Fruit fly (Drosophila melanogaster) whole organism, prepupa: ENCODE data around the gene CG13071.

Experiments
- Blimp-1 ChIP-seq: fragments of 200-800 bp; sonication (Bioruptor generic); optimal IDR thresholded peaks from 3 replicates; lab custom pipeline; 2017; ENCODE audit warnings: missing biosample characterization, missing genetic modification characterization, mild to moderate bottlenecking, moderate library complexity, missing genetic modification reagents
- CG11762 ChIP-seq: fragments of 200-800 bp; sonication (Bioruptor generic); optimal IDR thresholded peaks from 3 replicates; lab custom pipeline; 2016; ENCODE audit warnings: missing biosample characterization, missing genetic modification characterization; ENCODE audit not compliant: insufficient read depth
- CG11902 ChIP-seq: fragments of 200-800 bp; sonication (Bioruptor generic); optimal IDR thresholded peaks from 3 replicates; lab custom pipeline; 2016; ENCODE audit warnings: missing biosample characterization, missing genetic modification characterization
- CG1621 ChIP-seq: fragments of 200-800 bp; sonication (Bioruptor generic); optimal IDR thresholded peaks from 3 replicates; lab custom pipeline; 2018; ENCODE audit warnings: missing biosample characterization, mild to moderate bottlenecking, missing genetic modification characterization
- CG16779 ChIP-seq: fragments of 200-800 bp; sonication (Bioruptor generic); optimal IDR thresholded peaks from 3 replicates; lab custom pipeline; 2017; ENCODE audit warnings: missing biosample characterization, mild to moderate bottlenecking, missing genetic modification characterization
- CG3032 ChIP-seq: fragments of 200-800 bp; optimal IDR thresholded peaks from 2 replicates; lab custom pipeline; 2019; ENCODE audit warnings: missing biosample characterization, mild to moderate bottlenecking, missing genetic modification characterization, moderate library complexity
- CG31627 ChIP-seq: fragments of 200-800 bp; sonication (Bioruptor generic); optimal IDR thresholded peaks from 3 replicates; lab custom pipeline; 2016; ENCODE audit warnings: missing biosample characterization, missing genetic modification characterization
- CG34406 ChIP-seq: fragments of 200-800 bp; sonication (Bioruptor generic); optimal IDR thresholded peaks from 3 replicates; lab custom pipeline; 2016; ENCODE audit warnings: missing biosample characterization, missing genetic modification characterization
- CG3919 ChIP-seq: fragments of 200-800 bp; sonication (Bioruptor generic); optimal IDR thresholded peaks from 3 replicates; lab custom pipeline; 2016; ENCODE audit warnings: missing biosample characterization, missing genetic modification characterization
- CG4318 ChIP-seq: fragments of 200-800 bp; sonication (Bioruptor generic); optimal IDR thresholded peaks from 3 replicates; lab custom pipeline; 2017; ENCODE audit warnings: missing biosample characterization, mild to moderate bottlenecking, missing genetic modification characterization
- CG6276 ChIP-seq: fragments of 200-800 bp; sonication (Bioruptor generic); optimal IDR thresholded peaks from 2 replicates; lab custom pipeline; 2017; ENCODE audit warnings: missing biosample characterization, mild to moderate bottlenecking, missing genetic modification characterization
- CG6792 ChIP-seq: fragments of 200-800 bp; sonication (Bioruptor generic); optimal IDR thresholded peaks from 3 replicates; lab custom pipeline; 2016; ENCODE audit warnings: missing biosample characterization, missing genetic modification characterization
- CG6808 ChIP-seq: fragments of 200-800 bp; sonication (Bioruptor generic); optimal IDR thresholded peaks from 3 replicates; lab custom pipeline; 2017; ENCODE audit warnings: missing biosample characterization, missing genetic modification characterization, mild to moderate bottlenecking, moderate library complexity, missing genetic modification reagents
- CG7368 ChIP-seq: fragments of 200-800 bp; sonication (Bioruptor generic); optimal IDR thresholded peaks from 3 replicates; lab custom pipeline; 2016; ENCODE audit warnings: missing biosample characterization, missing genetic modification characterization
- CG8119 ChIP-seq: fragments of 200-800 bp; sonication (Bioruptor generic); IDR thresholded peaks from 3 replicates; pipeline ENCODE4 v1.3.6; 2022; ENCODE audit warnings: missing biosample characterization, missing genetic modification characterization
- CG8319 ChIP-seq: fragments of 200-800 bp; sonication (Bioruptor generic); optimal IDR thresholded peaks from 3 replicates; lab custom pipeline; 2016; ENCODE audit warnings: missing biosample characterization, missing genetic modification characterization
- CG8632 ChIP-seq: fragments of 200-800 bp; sonication (Bioruptor generic); optimal IDR thresholded peaks from 3 replicates; lab custom pipeline; 2016; ENCODE audit warnings: missing biosample characterization, missing genetic modification characterization
- CG9139 ChIP-seq: fragments of 200-800 bp; sonication (Bioruptor generic); optimal IDR thresholded peaks from 3 replicates; lab custom pipeline; 2017; ENCODE audit warnings: missing biosample characterization, mild to moderate bottlenecking, missing genetic modification characterization
- Eip75B ChIP-seq: fragments of 200-800 bp; sonication (Bioruptor generic); optimal IDR thresholded peaks from 3 replicates; lab custom pipeline; 2016; ENCODE audit warnings: missing biosample characterization, missing genetic modification characterization
- Eip78C ChIP-seq: fragments of 200-800 bp; sonication (Bioruptor generic); peaks from one replicate; lab custom pipeline; 2016; ENCODE audit warnings: missing biosample characterization, missing genetic modification characterization
- Ets96B ChIP-seq: fragments of 200-800 bp; optimal IDR thresholded peaks from 2 replicates; lab custom pipeline; 2019; ENCODE audit warnings: missing biosample characterization, mild to moderate bottlenecking, missing genetic modification characterization, moderate library complexity
- Gug ChIP-seq: fragments of 200-800 bp; sonication (Bioruptor generic); IDR thresholded peaks from 2 replicates; pipeline ENCODE4 v1.3.6; 2022; ENCODE audit warnings: missing biosample characterization, missing genetic modification characterization
- Hr39 ChIP-seq: fragments of 200-800 bp; sonication (Bioruptor generic); optimal IDR thresholded peaks from 2 replicates; lab custom pipeline; 2016; ENCODE audit warnings: missing biosample characterization, missing genetic modification characterization
- Hr4 ChIP-seq: fragments of 200-800 bp; sonication (Bioruptor generic); optimal IDR thresholded peaks from 3 replicates; lab custom pipeline; 2016; ENCODE audit warnings: missing biosample characterization, missing genetic modification characterization
- Lpt ChIP-seq: fragments of 200-800 bp; sonication (Bioruptor generic); optimal IDR thresholded peaks from 3 replicates; lab custom pipeline; 2016; ENCODE audit warnings: missing biosample characterization, missing genetic modification characterization
- Met ChIP-seq: fragments of 200-800 bp; sonication (Bioruptor generic); optimal IDR thresholded peaks from 3 replicates; lab custom pipeline; 2016; ENCODE audit warnings: missing biosample characterization, missing genetic modification characterization
- OdsH ChIP-seq: fragments of 200-800 bp; sonication (Bioruptor generic); optimal IDR thresholded peaks from 3 replicates; lab custom pipeline; 2016; ENCODE audit warnings: missing biosample characterization, missing genetic modification characterization
- Smox ChIP-seq: fragments of 200-800 bp; sonication (Bioruptor generic); optimal IDR thresholded peaks from 3 replicates; lab custom pipeline; 2016; ENCODE audit warnings: missing biosample characterization, missing genetic modification characterization
- Sox102F ChIP-seq: fragments of 200-800 bp; sonication (Bioruptor generic); optimal IDR thresholded peaks from 2 replicates; lab custom pipeline; 2016; ENCODE audit warnings: missing biosample characterization, mild to moderate bottlenecking, missing genetic modification characterization
- Sox14 ChIP-seq: fragments of 200-800 bp; sonication (Bioruptor generic); optimal IDR thresholded peaks from 3 replicates; lab custom pipeline; 2016; ENCODE audit warnings: missing biosample characterization, missing genetic modification characterization
- Sox15 ChIP-seq: fragments of 200-800 bp; sonication (Bioruptor generic); optimal IDR thresholded peaks from 3 replicates; lab custom pipeline; 2016; ENCODE audit warnings: missing biosample characterization, missing genetic modification characterization
- achi ChIP-seq: fragments of 200-800 bp; sonication (Bioruptor generic); optimal IDR thresholded peaks from 3 replicates; lab custom pipeline; 2016; ENCODE audit warnings: missing biosample characterization, missing genetic modification characterization
- acj6 ChIP-seq: fragments of 200-800 bp; sonication (Bioruptor generic); optimal IDR thresholded peaks from 3 replicates; lab custom pipeline; 2016; ENCODE audit warnings: missing biosample characterization, missing genetic modification characterization
- dac ChIP-seq: fragments of 200-800 bp; sonication (Bioruptor generic); optimal IDR thresholded peaks from 2 replicates; lab custom pipeline; 2017; ENCODE audit warnings: missing biosample characterization, mild to moderate bottlenecking, missing genetic modification characterization
- eg ChIP-seq: fragments of 200-800 bp; sonication (Bioruptor generic); IDR thresholded peaks from 3 replicates; pipeline ENCODE4 v1.3.6; 2022; ENCODE audit warnings: missing biosample characterization, missing genetic modification characterization
- esn ChIP-seq: fragments of 200-800 bp; sonication (Bioruptor generic); optimal IDR thresholded peaks from 2 replicates; lab custom pipeline; 2016; ENCODE audit warnings: missing biosample characterization, mild to moderate bottlenecking, missing genetic modification characterization, moderate library complexity
- fd59A ChIP-seq: fragments of 200-800 bp; sonication (Bioruptor generic); optimal IDR thresholded peaks from 2 replicates; lab custom pipeline; 2017; ENCODE audit warnings: missing biosample characterization, mild to moderate bottlenecking, missing genetic modification characterization, missing genetic modification reagents
- lz ChIP-seq: fragments of 200-800 bp; sonication (Bioruptor generic); optimal IDR thresholded peaks from 3 replicates; lab custom pipeline; 2016; ENCODE audit warnings: missing biosample characterization, missing genetic modification characterization
- net ChIP-seq: fragments of 200-800 bp; sonication (Bioruptor generic); optimal IDR thresholded peaks from 3 replicates; lab custom pipeline; 2016; ENCODE audit warnings: missing biosample characterization, missing genetic modification characterization
- salr ChIP-seq, 2 experiments: fragments of 200-800 bp; sonication (Bioruptor generic); optimal IDR thresholded peaks; 3 replicates each; lab custom pipeline; 2016 to 2018; ENCODE audit warnings: missing biosample characterization in 2 of 2, missing genetic modification characterization in 2 of 2, mild to moderate bottlenecking in 1 of 2
- ss ChIP-seq, 2 experiments: fragments of 200-800 bp; sonication (Bioruptor generic); optimal IDR thresholded peaks; 2 replicates in 1 of 2; 3 replicates in 1 of 2; lab custom pipeline; 2017 to 2018; ENCODE audit warnings: mild to moderate bottlenecking in 2 of 2, missing biosample characterization in 2 of 2, missing genetic modification characterization in 2 of 2, moderate library complexity in 1 of 2
- svp ChIP-seq: fragments of 200-800 bp; sonication (Bioruptor generic); peaks from one replicate; lab custom pipeline; 2016; ENCODE audit warnings: missing biosample characterization, missing genetic modification characterization
- topi ChIP-seq: fragments of 200-800 bp; sonication (Bioruptor generic); optimal IDR thresholded peaks from 3 replicates; lab custom pipeline; 2016; ENCODE audit warnings: missing biosample characterization, missing genetic modification characterization

The CG13071 gene

DNA sequence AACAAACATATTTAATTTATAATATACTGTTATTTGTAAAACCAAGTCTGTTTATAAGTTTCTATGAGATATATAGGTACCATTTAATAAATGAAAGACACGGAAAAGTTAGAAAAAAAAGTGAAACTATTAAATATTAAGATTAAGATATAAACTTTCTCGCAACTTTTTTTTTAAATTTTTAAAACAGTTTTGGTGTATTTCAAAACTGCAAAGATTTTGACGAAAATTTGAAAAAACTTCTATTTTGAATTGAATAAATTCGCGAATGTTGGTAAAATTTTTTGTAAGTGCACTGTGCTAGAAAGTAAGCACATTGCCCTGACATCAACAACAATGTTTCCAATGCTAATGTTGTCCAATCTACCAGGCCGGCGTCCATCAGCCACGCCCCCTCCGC lies 41.3 kb upstream of the CG13071 start (continued):
- TF ChIP-seq dac (GFP tag; lab: Kevin White, UChicago) (no peak), salr (GFP tag; optimal IDR thresholded peaks at IDR 0.05; lab: Kevin White, UChicago) (peak in 1 of 2 experiments; percentile 7), achi (GFP tag; lab: Kevin White, UChicago) (no peak), Gug (GFP tag; lab: Robert Waterston, UW) (no peak), fd59A (GFP tag; lab: Kevin White, UChicago) (no peak), CG8119 (GFP tag; lab: Robert Waterston, UW) (0 out of 3 replicates have a peak, but pooled peaks have one; percentile 30), Hr4 (GFP tag; lab: Kevin White, UChicago) (peak; percentile 8), CG16779 (tag; lab: Kevin White, UChicago) (no peak), Met (GFP tag; lab: Kevin White, UChicago) (no peak), Sox15 (GFP tag; lab: Kevin White, UChicago) (no peak), svp (GFP tag; lab: Kevin White, UChicago) (no peak), CG31627 (GFP tag; lab: Kevin White, UChicago) (no peak), CG11902 (GFP tag; lab: Kevin White, UChicago) (no peak), Sox102F (GFP tag; lab: Kevin White, UChicago) (no peak), CG34406 (no peak), CG6276 (peak; percentile 6)

DNA sequence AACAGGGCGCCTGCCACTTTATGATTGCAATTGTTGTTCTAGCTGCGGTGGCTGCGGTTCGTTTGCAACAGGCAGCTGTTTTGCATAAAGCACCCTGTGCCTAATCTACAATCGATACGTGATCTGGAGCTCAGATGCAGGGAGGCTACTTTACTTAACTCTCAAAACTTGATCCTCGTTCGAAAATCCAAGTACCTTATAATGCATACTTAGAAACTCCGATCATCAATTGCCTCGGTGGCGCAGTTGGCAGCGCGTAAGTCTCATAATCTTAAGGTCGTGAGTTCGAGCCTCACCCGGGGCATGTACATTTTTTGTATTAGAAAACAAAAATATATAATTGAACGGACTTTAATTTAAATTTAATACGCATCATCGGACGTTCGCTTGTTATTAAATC lies 40.7 kb upstream of the CG13071 start:
- peak; percentile 11 for TF ChIP-seq Eip78C (GFP tag; lab: Kevin White, UChicago)
- TF ChIP-seq CG4318 (GFP tag; lab: Kevin White, UChicago), result no peak
- TF ChIP-seq svp (GFP tag; lab: Kevin White, UChicago), result peak; percentile 69
- TF ChIP-seq esn, result no peak
- TF ChIP-seq, all 60 proteins: peak for 2

dm6 chr3L:16225175-16225574 lies 37.4 kb upstream of the CG13071 start:
- TF ChIP-seq CG1621 (tag; lab: Kevin White, UChicago) (no peak), lz (GFP tag; lab: Kevin White, UChicago) (no peak), Eip78C (GFP tag; lab: Kevin White, UChicago) (peak; percentile 60), CG3032 (tag; lab: Kevin White, UChicago) (no peak), esn (no peak), CG16779 (tag; lab: Kevin White, UChicago) (no peak), Met (GFP tag; lab: Kevin White, UChicago) (no peak), Gug (GFP tag; lab: Robert Waterston, UW) (no peak), svp (GFP tag; lab: Kevin White, UChicago) (peak; percentile 64), CG8632 (GFP tag; lab: Kevin White, UChicago) (no peak), CG8319 (GFP tag; lab: Kevin White, UChicago) (no peak), acj6 (no peak), OdsH (GFP tag; lab: Kevin White, UChicago) (no peak), Ets96B (no peak), CG7368 (no peak)
- TF ChIP-seq, all 60 proteins: peak for 2

DNA sequence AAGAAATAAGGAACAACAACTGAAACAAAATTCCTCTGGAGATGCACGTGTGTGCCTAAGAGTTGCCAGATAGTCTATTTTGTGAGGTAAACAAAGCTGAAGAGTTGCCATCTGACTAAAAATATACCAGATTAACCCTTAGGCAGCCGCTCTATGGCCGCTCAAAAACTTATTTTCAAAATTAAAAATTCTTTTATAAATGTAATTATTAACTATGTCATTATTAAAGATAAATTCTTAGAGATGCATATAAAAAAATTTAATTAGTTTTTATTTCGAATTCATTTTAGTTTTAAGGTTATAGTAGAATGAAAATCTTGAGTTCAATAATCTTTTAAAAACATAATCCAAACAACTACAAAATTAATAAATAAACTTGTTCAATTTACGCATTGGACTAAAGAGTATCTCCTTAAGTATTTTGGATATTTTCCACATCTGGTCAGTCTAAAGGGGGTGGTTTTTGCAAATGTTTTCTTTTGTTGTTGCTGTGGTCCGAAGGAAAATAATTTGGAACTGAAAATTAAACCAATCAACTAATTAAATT lies 33.8 kb upstream of the CG13071 start, which contains the start of gene Tmx3:
Gene Tmx3, plus strand, starts transcription at position 442 of the 547 bp plus-strand sequence.
- TF ChIP-seq Sox14 (GFP tag; lab: Kevin White, UChicago), result peak; percentile 69
- peak; percentile 72 for TF ChIP-seq topi (GFP tag; lab: Kevin White, UChicago)
- no peak for TF ChIP-seq CG16779 (tag; lab: Kevin White, UChicago)
- TF ChIP-seq CG11762, result peak; percentile 41
- TF ChIP-seq CG8632 (GFP tag; lab: Kevin White, UChicago), result peak; percentile 80
- TF ChIP-seq eg, result no peak; the same call in 1 of the 3 replicates
- TF ChIP-seq Sox102F (GFP tag; lab: Kevin White, UChicago), result peak; percentile 58
- peak in 1 of 2 experiments; percentile 67 for TF ChIP-seq ss (GFP tag; optimal IDR thresholded peaks at IDR 0.05; lab: Kevin White, UChicago)
- no peak for TF ChIP-seq CG1621 (tag; lab: Kevin White, UChicago)
- TF ChIP-seq Lpt, result no peak
- TF ChIP-seq CG9139 (GFP tag; lab: Kevin White, UChicago), result no peak
- no peak for TF ChIP-seq CG6276
- peak; percentile 82 for TF ChIP-seq CG34406
- peak; percentile 79 for TF ChIP-seq lz (GFP tag; lab: Kevin White, UChicago)
- no peak for TF ChIP-seq CG4318 (GFP tag; lab: Kevin White, UChicago)
- peak; percentile 42 for TF ChIP-seq Blimp-1
- TF ChIP-seq Smox (GFP tag; lab: Kevin White, UChicago), result no peak
- peak; percentile 67 for TF ChIP-seq Eip75B (GFP tag; lab: Kevin White, UChicago)
- TF ChIP-seq Met (GFP tag; lab: Kevin White, UChicago), result peak; percentile 76
- peak; percentile 44 for TF ChIP-seq CG8319 (GFP tag; lab: Kevin White, UChicago)
- peak; percentile 53 for TF ChIP-seq CG6808 (GFP tag; lab: Kevin White, UChicago)
- TF ChIP-seq Sox15 (GFP tag; lab: Kevin White, UChicago), result peak; percentile 74
- peak; percentile 89 for TF ChIP-seq Gug (GFP tag; lab: Robert Waterston, UW)
- peak; percentile 80 for TF ChIP-seq CG6792 (GFP tag; lab: Kevin White, UChicago)
- peak; percentile 75 for TF ChIP-seq net (GFP tag; lab: Kevin White, UChicago)
- peak; percentile 69 for TF ChIP-seq Hr39 (GFP tag; lab: Kevin White, UChicago)
- TF ChIP-seq CG3919 (GFP tag; lab: Kevin White, UChicago), result peak; percentile 55
- peak; percentile 84; the same call in 2 of the 3 replicates for TF ChIP-seq CG8119 (GFP tag; lab: Robert Waterston, UW)
